Fruit fly (Drosophila melanogaster) whole organism: ENCODE measurements around the gene CG5196.

ENCODE experiments used
- Dll ChIP-seq: fragments of >200 bp; optimal IDR thresholded peaks from 2 replicates; lab custom pipeline; 2017
- psq ChIP-seq: fragments of >200 bp; optimal IDR thresholded peaks from 2 replicates; lab custom pipeline; 2017
- usp ChIP-seq: fragments of >200 bp; optimal IDR thresholded peaks from 2 replicates; lab custom pipeline; 2017; ENCODE audit warnings: missing biosample characterization, missing genetic modification characterization, mixed read lengths

- TF ChIP-seq usp (GFP tag; lab: Kevin White, UChicago) (no peak), Dll (lab: Kevin White, UChicago) (no peak), psq (lab: Kevin White, UChicago) (no peak)
Observed at dm6 chr3R:12413274-12413958, 5.3 kb downstream of the CG5196 start, which contains the start of the genes Dip-C and pps.
